Worm (Caenorhabditis elegans): ENCODE measurements around the gene tcer-1.

- no peak for TF ChIP-seq F13C5.2 (tag; optimal IDR thresholded peaks at IDR 0.05)
- TF ChIP-seq ama-1 (optimal IDR thresholded peaks at IDR 0.05) = no peak
- no peak for TF ChIP-seq tra-4 (tag; optimal IDR thresholded peaks at IDR 0.05)
- no peak for TF ChIP-seq flt-1 (GFP tag; IDR thresholded peaks at IDR 0.05)
- TF ChIP-seq tbx-11 (GFP tag; IDR thresholded peaks at IDR 0.05) = no peak
- no peak for TF ChIP-seq aly-1 (tag; optimal IDR thresholded peaks at IDR 0.05)
- no peak for TF ChIP-seq tbx-37 (GFP tag; conservative IDR thresholded peaks at IDR 0.05)
- TF ChIP-seq hmbx-1 (tag; optimal IDR thresholded peaks at IDR 0.05) = no peak
- TF ChIP-seq sea-1 (GFP tag; conservative IDR thresholded peaks at IDR 0.05) = no peak
- TF ChIP-seq hmg-4 (GFP tag; optimal IDR thresholded peaks at IDR 0.05) = no peak
These were observed 401 bp downstream of the tcer-1 start for ce11 chrII:7049470-7049869.
